2 fruit fly cellular contexts compared by ENCODE assay signal in the genomic region with DNA sequence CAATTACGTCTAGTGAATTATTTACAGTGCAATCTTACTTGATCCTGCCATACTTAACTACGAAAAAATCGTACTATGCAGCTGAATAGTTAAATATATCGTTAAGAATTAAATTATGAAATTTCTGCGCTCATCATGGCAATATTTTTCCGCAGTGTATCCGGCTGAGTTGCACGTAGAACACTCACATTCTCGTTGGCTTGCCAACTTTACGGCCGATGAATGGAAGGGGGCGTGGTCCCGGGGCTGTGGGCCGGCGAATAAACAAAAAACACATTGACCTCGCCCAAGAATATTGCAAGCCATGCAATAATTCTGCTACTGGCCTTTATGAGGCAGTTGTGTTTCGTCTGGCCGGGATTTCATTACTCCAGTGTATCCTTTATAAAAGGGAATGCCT.
TF ChIP-seq lines count a peak whose summit lies in the region.

No protein-coding gene starts in this region.

- no peak for TF ChIP-seq CTCF in whole organism, embryonic (GFP tag; optimal IDR thresholded peaks at IDR 0.05; lab: Kevin White, UChicago)

TF ChIP-seq in whole organism, embryonic, 481 proteins besides CTCF, POLR2A, EP300 and RAD21:
- TF ChIP-seq CG14441 (GFP tag; IDR thresholded peaks at IDR 0.05; lab: Robert Waterston, UW): peak; percentile 29; the same call in 1 of the 2 replicates
- no peak for TF ChIP-seq br (optimal IDR thresholded peaks at IDR 0.05; lab: Kevin White, UChicago)
- TF ChIP-seq Drgx (GFP tag; IDR thresholded peaks at IDR 0.05; lab: Robert Waterston, UW): no peak
- TF ChIP-seq pan (optimal IDR thresholded peaks at IDR 0.05; lab: Kevin White, UChicago): no peak
- TF ChIP-seq pan (GFP tag; optimal IDR thresholded peaks at IDR 0.05 in 1 of 2, IDR thresholded peaks at IDR 0.05 in 1 of 2): peak in 1 of 2 experiments; percentile 27
- TF ChIP-seq Ptx1 (GFP tag; IDR thresholded peaks at IDR 0.05; lab: Robert Waterston, UW): 0 out of 2 replicates have a peak, but pooled peaks have one; percentile 26
- TF ChIP-seq B-H2 (GFP tag; optimal IDR thresholded peaks at IDR 0.05; lab: Kevin White, UChicago): no peak
- 0 out of 2 replicates have a peak, but pooled peaks have one; percentile 8 for TF ChIP-seq HLH3B (GFP tag; IDR thresholded peaks at IDR 0.05; lab: Robert Waterston, UW)
- no peak for TF ChIP-seq jing (GFP tag; optimal IDR thresholded peaks at IDR 0.05; lab: Kevin White, UChicago)
- no peak for TF ChIP-seq ro (GFP tag; IDR thresholded peaks at IDR 0.05; lab: Robert Waterston, UW)
- TF ChIP-seq CG6689 (GFP tag; IDR thresholded peaks at IDR 0.05; lab: Robert Waterston, UW): 0 out of 2 replicates have a peak, but pooled peaks have one; percentile 27
- peak; percentile 23 for TF ChIP-seq CG11504 (tag; optimal IDR thresholded peaks at IDR 0.05; lab: Kevin White, UChicago)
- no peak for TF ChIP-seq gfzf (GFP tag; optimal IDR thresholded peaks at IDR 0.05; lab: Kevin White, UChicago)
- peak; percentile 54 for TF ChIP-seq lab (GFP tag; optimal IDR thresholded peaks at IDR 0.05; lab: Kevin White, UChicago)
- no peak for TF ChIP-seq crp (GFP tag; optimal IDR thresholded peaks at IDR 0.05; lab: Kevin White, UChicago)
- no peak for TF ChIP-seq Fer3 (tag; optimal IDR thresholded peaks at IDR 0.05; lab: Kevin White, UChicago)
- no peak for TF ChIP-seq CG15479 (GFP tag; optimal IDR thresholded peaks at IDR 0.05; lab: Kevin White, UChicago)
- TF ChIP-seq CG3281 (GFP tag; optimal IDR thresholded peaks at IDR 0.05; lab: Kevin White, UChicago): peak; percentile 18
- no peak for TF ChIP-seq CG3163 (GFP tag; optimal IDR thresholded peaks at IDR 0.05; lab: Kevin White, UChicago)
- peak; percentile 46; the same call in 1 of the 3 replicates for TF ChIP-seq dysf (GFP tag; IDR thresholded peaks at IDR 0.05; lab: Robert Waterston, UW)
- 0 out of 2 replicates have a peak, but pooled peaks have one; percentile 19 for TF ChIP-seq Rfx (GFP tag; IDR thresholded peaks at IDR 0.05; lab: Robert Waterston, UW)
- no peak for TF ChIP-seq gro (GFP tag; optimal IDR thresholded peaks at IDR 0.05; lab: Kevin White, UChicago)
- peak; percentile 45 for TF ChIP-seq CG18599 (GFP tag; optimal IDR thresholded peaks at IDR 0.05; lab: Kevin White, UChicago)
- TF ChIP-seq tgo (GFP tag; IDR thresholded peaks at IDR 0.05; lab: Robert Waterston, UW): 0 out of 3 replicates have a peak, but pooled peaks have one; percentile 16
- no peak for TF ChIP-seq Kr (GFP tag; optimal IDR thresholded peaks at IDR 0.05; lab: Kevin White, UChicago)
- no peak for TF ChIP-seq CG2129 (GFP tag; IDR thresholded peaks at IDR 0.05; lab: Robert Waterston, UW; ENCODE audit: partially characterized antibody)
- 0 out of 2 replicates have a peak, but pooled peaks have one; percentile 6 for TF ChIP-seq ttk (GFP tag; IDR thresholded peaks at IDR 0.05; lab: Robert Waterston, UW)
- TF ChIP-seq Ada2b (GFP tag; IDR thresholded peaks at IDR 0.05; lab: Robert Waterston, UW): 0 out of 2 replicates have a peak, but pooled peaks have one; percentile 15
- no peak for TF ChIP-seq CG6854 (GFP tag; optimal IDR thresholded peaks at IDR 0.05; lab: Kevin White, UChicago)
- no peak for TF ChIP-seq inv (GFP tag; IDR thresholded peaks at IDR 0.05; lab: Robert Waterston, UW; ENCODE audit: partially characterized antibody)
- TF ChIP-seq Ets65A (GFP tag; lab: Kevin White, UChicago): peak; percentile 90
- peak; percentile 25; the same call in 1 of the 3 replicates for TF ChIP-seq Dbx (GFP tag; IDR thresholded peaks at IDR 0.05; lab: Robert Waterston, UW)
TF ChIP-seq in whole organism, embryonic: peak in this region for 16.

TF ChIP-seq in whole organism, prepupa, 60 proteins besides CTCF, POLR2A, EP300 and RAD21:
- no peak for TF ChIP-seq CG16779 (tag; optimal IDR thresholded peaks at IDR 0.05; lab: Kevin White, UChicago)
- TF ChIP-seq CG10669 (GFP tag; optimal IDR thresholded peaks at IDR 0.05; lab: Kevin White, UChicago): no peak
- no peak for TF ChIP-seq fd59A (GFP tag; optimal IDR thresholded peaks at IDR 0.05; lab: Kevin White, UChicago)
- TF ChIP-seq cyc (GFP tag; optimal IDR thresholded peaks at IDR 0.05; lab: Kevin White, UChicago): no peak
- peak; percentile 33 for TF ChIP-seq svp (GFP tag; lab: Kevin White, UChicago)
